Fruit fly (Drosophila melanogaster): Measurements from ENCODE around the gene CG8907.

- TF ChIP-seq Jra (GFP tag; optimal IDR thresholded peaks at IDR 0.05) (no peak), lola (GFP tag; optimal IDR thresholded peaks at IDR 0.05) (no peak), h (GFP tag; optimal IDR thresholded peaks at IDR 0.05) (peak; percentile 41), Mio (GFP tag; optimal IDR thresholded peaks at IDR 0.05) (no peak), foxo (GFP tag; optimal IDR thresholded peaks at IDR 0.05) (peak in 1 of 2 experiments; percentile 59), ey (GFP tag; optimal IDR thresholded peaks at IDR 0.05) (no peak), brk (GFP tag; optimal IDR thresholded peaks at IDR 0.05) (no peak), OdsH (GFP tag; optimal IDR thresholded peaks at IDR 0.05) (no peak), CrebA (GFP tag; optimal IDR thresholded peaks at IDR 0.05; ENCODE audit: borderline replicate concordance) (no peak), dl (GFP tag; optimal IDR thresholded peaks at IDR 0.05; ENCODE audit: insufficient read depth in 1 of 2, partially characterized antibody in 2 of 2) (no peak), br (GFP tag; optimal IDR thresholded peaks at IDR 0.05) (no peak)
Measured at dm6 chr3R:16996059-16996959, 11.8 kb upstream of the CG8907 start, which contains the start of the genes EMC2A and CG3534.
